Worm (Caenorhabditis elegans) whole organism, L3 larva: ENCODE results near the gene Y37D8A.3.

Source experiments
- nhr-12 ChIP-seq: fragments of 150-350 bp; optimal IDR thresholded peaks from 2 replicates; lab custom pipeline; 2014; ENCODE audit warnings: missing biosample characterization, missing genetic modification characterization
- unc-39 ChIP-seq: sonication (generic microtip); optimal IDR thresholded peaks from 4 replicates; lab custom pipeline; 2017; ENCODE audit warnings: missing biosample characterization, missing genetic modification characterization
- zag-1 ChIP-seq: fragments of 150-350 bp; optimal IDR thresholded peaks from 2 replicates; lab custom pipeline; 2014; ENCODE audit warnings: missing biosample characterization, missing genetic modification characterization

DNA sequence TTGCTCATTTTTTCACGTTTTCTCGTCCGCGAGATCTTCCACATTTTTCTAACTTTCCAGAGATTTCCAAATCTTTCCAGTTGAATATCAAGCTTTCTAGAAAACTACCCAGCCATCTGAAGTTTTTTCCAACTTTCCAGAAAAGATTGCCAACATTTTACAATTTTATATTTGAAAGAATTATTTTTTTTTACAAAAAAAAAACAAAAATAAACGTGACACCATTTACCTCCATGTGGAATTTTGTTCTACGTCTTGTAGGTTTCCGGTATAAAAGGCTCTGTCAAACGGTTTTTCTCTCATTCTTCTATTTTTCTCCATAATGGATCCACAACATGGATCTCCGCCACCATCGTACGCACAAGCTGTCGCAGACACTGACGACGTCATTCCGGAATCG, 35.5 kb downstream of the Y37D8A.3 start, which contains the start of gene Y37D8A.8:
- TF ChIP-seq zag-1 (tag; lab: Kevin White, UChicago) (no peak), nhr-12 (no peak), unc-39 (no peak)
